Worm (Caenorhabditis elegans): ENCODE results near the gene ccnk-1.

- TF ChIP-seq ama-1 (optimal IDR thresholded peaks at IDR 0.05) (no peak), hlh-30 (tag; optimal IDR thresholded peaks at IDR 0.05; ENCODE audit: insufficient read depth) (no peak), odd-2 (tag; optimal IDR thresholded peaks at IDR 0.05) (no peak), fax-1 (tag; optimal IDR thresholded peaks at IDR 0.05) (no peak), hlh-6 (tag; optimal IDR thresholded peaks at IDR 0.05) (no peak), ceh-45 (GFP tag; IDR thresholded peaks at IDR 0.05) (no peak), hlh-13 (GFP tag; optimal IDR thresholded peaks at IDR 0.05) (no peak)
Observed at ce11 chrV:14642016-14642415, 29.7 kb downstream of the ccnk-1 start.
